Fruit fly (Drosophila melanogaster): ENCODE measurements around the gene CG33288.

The CG33288 gene

dm6 chr3L:21453623-21454022, 26.0 kb downstream of the CG33288 start (continued):
- TF ChIP-seq pdm3 (GFP tag; optimal IDR thresholded peaks at IDR 0.05) = peak; percentile 59
- TF ChIP-seq CG34406 (GFP tag; optimal IDR thresholded peaks at IDR 0.05) = peak; percentile 40
- TF ChIP-seq CG10631 (GFP tag; optimal IDR thresholded peaks at IDR 0.05) = peak; percentile 62
- no peak for TF ChIP-seq Sox15 (GFP tag; optimal IDR thresholded peaks at IDR 0.05)
- TF ChIP-seq fd59A (GFP tag; optimal IDR thresholded peaks at IDR 0.05) = peak; percentile 48
- TF ChIP-seq CG11902 (GFP tag; optimal IDR thresholded peaks at IDR 0.05) = no peak
- no peak for TF ChIP-seq Lpt (GFP tag; optimal IDR thresholded peaks at IDR 0.05)
- TF ChIP-seq achi (GFP tag; optimal IDR thresholded peaks at IDR 0.05) = peak; percentile 52
- TF ChIP-seq CG7368 (GFP tag; optimal IDR thresholded peaks at IDR 0.05) = peak; percentile 21
- TF ChIP-seq CG16779 (tag; optimal IDR thresholded peaks at IDR 0.05) = no peak
- peak; percentile 73 for TF ChIP-seq CG1621 (tag; optimal IDR thresholded peaks at IDR 0.05)
- TF ChIP-seq CG11294 (GFP tag; IDR thresholded peaks at IDR 0.05) = no peak
- TF ChIP-seq CG15336 (GFP tag; IDR thresholded peaks at IDR 0.05) = peak; percentile 40; the same call in 1 of the 2 replicates
- TF ChIP-seq CG6854 (GFP tag; optimal IDR thresholded peaks at IDR 0.05) = no peak
- TF ChIP-seq CG3919 (GFP tag; optimal IDR thresholded peaks at IDR 0.05) = peak; percentile 68
- TF ChIP-seq CG4318 (GFP tag; optimal IDR thresholded peaks at IDR 0.05) = no peak
- peak; percentile 86 for TF ChIP-seq Eip78C (GFP tag)
- no peak for TF ChIP-seq Eip93F (GFP tag; optimal IDR thresholded peaks at IDR 0.05)
- peak; percentile 35 for TF ChIP-seq OdsH (GFP tag; optimal IDR thresholded peaks at IDR 0.05)
- TF ChIP-seq Ets21C (GFP tag; optimal IDR thresholded peaks at IDR 0.05) = no peak
- TF ChIP-seq spab (GFP tag; optimal IDR thresholded peaks at IDR 0.05) = peak; percentile 64
- TF ChIP-seq Sox102F (GFP tag; optimal IDR thresholded peaks at IDR 0.05) = peak; percentile 17
- TF ChIP-seq CG6276 (GFP tag; optimal IDR thresholded peaks at IDR 0.05) = no peak
- TF ChIP-seq cyc (GFP tag; optimal IDR thresholded peaks at IDR 0.05) = no peak
- TF ChIP-seq Blimp-1 (GFP tag; optimal IDR thresholded peaks at IDR 0.05) = no peak
- peak; percentile 36 for TF ChIP-seq CG9139 (GFP tag; optimal IDR thresholded peaks at IDR 0.05)

dm6 chr3L:21455196-21455595, 27.6 kb downstream of the CG33288 start:
- TF ChIP-seq dsx (GFP tag; optimal IDR thresholded peaks at IDR 0.05; ENCODE audit: poor library complexity, severe bottlenecking) = no peak
- no peak for TF ChIP-seq CG7368 (GFP tag; optimal IDR thresholded peaks at IDR 0.05)
- no peak for TF ChIP-seq vri (GFP tag; optimal IDR thresholded peaks at IDR 0.05)
- TF ChIP-seq pdm3 (GFP tag; optimal IDR thresholded peaks at IDR 0.05) = no peak
- no peak for TF ChIP-seq Sox15 (GFP tag; optimal IDR thresholded peaks at IDR 0.05)
- TF ChIP-seq Eip78C (GFP tag) = peak; percentile 19

dm6 chr3L:21458736-21459135, 31.1 kb downstream of the CG33288 start:
- TF ChIP-seq dsx (GFP tag; optimal IDR thresholded peaks at IDR 0.05; ENCODE audit: poor library complexity, severe bottlenecking) = no peak
- peak; percentile 22 for TF ChIP-seq fkh (GFP tag; optimal IDR thresholded peaks at IDR 0.05)

dm6 chr3L:21460149-21460873, 32.7 kb downstream of the CG33288 start:
- peak; percentile 14 for TF ChIP-seq CG1621 (tag; optimal IDR thresholded peaks at IDR 0.05)
- TF ChIP-seq Smox (GFP tag; optimal IDR thresholded peaks at IDR 0.05) = no peak
- TF ChIP-seq dsx (GFP tag; optimal IDR thresholded peaks at IDR 0.05; ENCODE audit: poor library complexity, severe bottlenecking) = peak; percentile 9

- TF ChIP-seq cyc (GFP tag; optimal IDR thresholded peaks at IDR 0.05) (no peak), Eip78C (GFP tag) (peak; percentile 0), CG32006 (GFP tag; optimal IDR thresholded peaks at IDR 0.05) (peak; percentile 4)
Observed at dm6 chr3L:21462860-21463259, 35.3 kb downstream of the CG33288 start.

Measured in whole organism, prepupa.